Worm (Caenorhabditis elegans) whole organism, young adult: ENCODE results near the gene coq-8.

ENCODE experiments used
- B0035.1 ChIP-seq: sonication (generic microtip); optimal IDR thresholded peaks from 2 replicates; lab custom pipeline; 2016; ENCODE audit warnings: missing genetic modification characterization, mild to moderate bottlenecking, missing compliant biosample characterization, missing genotype, missing genetic modification reagents
- C17E4.6 ChIP-seq: fragments of 200-800 bp; sonication (Bioruptor generic); IDR thresholded peaks from 2 replicates; pipeline ENCODE4 v1.3.6; 2022; ENCODE audit warnings: missing genetic modification reagents, missing genetic modification characterization, missing compliant biosample characterization
- F23B12.7 ChIP-seq: sonication (generic microtip); optimal IDR thresholded peaks from 2 replicates; lab custom pipeline; 2017; ENCODE audit warnings: missing genetic modification characterization, mild to moderate bottlenecking, missing compliant biosample characterization, antibody characterized with exemption, moderate library complexity; ENCODE audit not compliant: insufficient read depth
- F39B2.1 ChIP-seq: fragments of 200-800 bp; sonication (Bioruptor generic); IDR thresholded peaks from 2 replicates; pipeline ENCODE4 v1.3.6; 2022; ENCODE audit warnings: missing genetic modification reagents, missing genetic modification characterization, missing compliant biosample characterization
- T07F8.4 ChIP-seq: sonication (generic microtip); optimal IDR thresholded peaks from 2 replicates; lab custom pipeline; 2016; ENCODE audit warnings: mild to moderate bottlenecking, missing genetic modification characterization, moderate library complexity, missing compliant biosample characterization
- ZK185.1 ChIP-seq: sonication (generic microtip); optimal IDR thresholded peaks from 2 replicates; lab custom pipeline; 2016; ENCODE audit warnings: mild to moderate bottlenecking, missing genetic modification characterization, missing compliant biosample characterization; ENCODE audit not compliant: poor library complexity, severe bottlenecking
- ama-1 ChIP-seq, 3 experiments: fragments of 150-350 bp in 1 of 3; sonication (generic microtip) in 2 of 3; optimal IDR thresholded peaks; 2 replicates each; lab custom pipeline; 2014 to 2018; ENCODE audit warnings: missing biosample characterization in 2 of 3, missing genetic modification characterization in 2 of 3, missing genetic modification reagents in 2 of 3
- attf-3 ChIP-seq: fragments of 200-800 bp; sonication (Bioruptor generic); conservative IDR thresholded peaks from 2 replicates; pipeline ENCODE4 v1.3.6; 2022; ENCODE audit warnings: missing genetic modification reagents, missing genetic modification characterization, missing compliant biosample characterization
- attf-5 ChIP-seq: fragments of 200-800 bp; sonication (Bioruptor generic); optimal IDR thresholded peaks from 2 replicates; lab custom pipeline; 2018; ENCODE audit warnings: mild to moderate bottlenecking, missing genetic modification characterization, missing compliant biosample characterization
- bed-1 ChIP-seq: fragments of 200-800 bp; sonication (Bioruptor generic); IDR thresholded peaks from 2 replicates; pipeline ENCODE4 v1.3.6; 2022; ENCODE audit warnings: missing genetic modification reagents, missing genetic modification characterization, missing compliant biosample characterization
- cebp-1 ChIP-seq, 2 experiments: fragments of 200-800 bp in 1 of 2; sonication (Bioruptor generic) in 1 of 2; sonication (generic microtip) in 1 of 2; IDR thresholded peaks in 1 of 2; optimal IDR thresholded peaks in 1 of 2; 2 replicates each; pipeline versions ENCODE4 v1.3.6 to Lab custom; 2017 to 2022; ENCODE audit warnings: missing compliant biosample characterization in 2 of 2, missing genetic modification characterization in 2 of 2, mild to moderate bottlenecking in 1 of 2, missing genetic modification reagents in 1 of 2, moderate library complexity in 1 of 2
- ceh-27 ChIP-seq: fragments of 200-800 bp; sonication (Bioruptor generic); optimal IDR thresholded peaks from 2 replicates; lab custom pipeline; 2018; ENCODE audit warnings: mild to moderate bottlenecking, missing genetic modification characterization, moderate library complexity, missing compliant biosample characterization
- dpff-1 ChIP-seq: sonication (generic microtip); optimal IDR thresholded peaks from 2 replicates; lab custom pipeline; 2017; ENCODE audit warnings: mild to moderate bottlenecking, missing genetic modification characterization, missing compliant biosample characterization
- dpl-1 ChIP-seq: fragments of 150-350 bp; optimal IDR thresholded peaks from 2 replicates; lab custom pipeline; 2014; ENCODE audit warnings: missing biosample characterization, missing genetic modification reagents, missing genetic modification characterization
- egrh-3 ChIP-seq: fragments of 200-800 bp; sonication (Bioruptor generic); IDR thresholded peaks from 2 replicates; pipeline ENCODE4 v1.3.6; 2022; ENCODE audit warnings: missing genetic modification reagents, missing genetic modification characterization, missing compliant biosample characterization
- ets-4 ChIP-seq: fragments of 200-800 bp; sonication (Bioruptor generic); optimal IDR thresholded peaks from 2 replicates; lab custom pipeline; 2018; ENCODE audit warnings: mild to moderate bottlenecking, missing genetic modification characterization, missing compliant biosample characterization
- hlh-12 ChIP-seq: sonication (generic microtip); optimal IDR thresholded peaks from 2 replicates; lab custom pipeline; 2016; ENCODE audit warnings: missing genetic modification characterization, missing compliant biosample characterization
- let-607 ChIP-seq, 2 experiments: fragments of 200-800 bp in 1 of 2; sonication (Bioruptor generic) in 1 of 2; sonication (generic microtip) in 1 of 2; optimal IDR thresholded peaks; 2 replicates each; lab custom pipeline; 2016 to 2018; ENCODE audit warnings: mild to moderate bottlenecking in 2 of 2, missing compliant biosample characterization in 2 of 2, missing genetic modification characterization in 2 of 2, moderate library complexity in 2 of 2, missing genotype in 1 of 2
- mes-4 ChIP-seq: sonication (generic microtip); optimal IDR thresholded peaks from 2 replicates; lab custom pipeline; 2016; ENCODE audit warnings: missing genotype, missing genetic modification characterization, missing compliant biosample characterization
- mxl-1 ChIP-seq: sonication (generic microtip); optimal IDR thresholded peaks from 2 replicates; lab custom pipeline; 2016; ENCODE audit warnings: missing genetic modification characterization, missing compliant biosample characterization
- nfya-1 ChIP-seq: sonication (generic microtip); optimal IDR thresholded peaks from 2 replicates; lab custom pipeline; 2017; ENCODE audit warnings: antibody characterized with exemption, missing compliant biosample characterization, missing genetic modification characterization, borderline replicate concordance; ENCODE audit not compliant: insufficient read depth
- nhr-120 ChIP-seq: fragments of 200-800 bp; sonication (Bioruptor generic); IDR thresholded peaks from 2 replicates; pipeline ENCODE4 v1.3.6; 2022; ENCODE audit warnings: missing genetic modification characterization, missing compliant biosample characterization
- nhr-179 ChIP-seq: sonication (generic microtip); optimal IDR thresholded peaks from 2 replicates; lab custom pipeline; 2016; ENCODE audit warnings: mild to moderate bottlenecking, missing genetic modification characterization, missing compliant biosample characterization
- nhr-80 ChIP-seq: sonication (generic microtip); optimal IDR thresholded peaks from 2 replicates; lab custom pipeline; 2016; ENCODE audit warnings: missing genetic modification characterization, missing compliant biosample characterization
- pbrm-1 ChIP-seq: fragments of 200-800 bp; sonication (Bioruptor generic); IDR thresholded peaks from 2 replicates; pipeline ENCODE4 v1.3.6; 2022; ENCODE audit warnings: missing genetic modification reagents, missing genetic modification characterization, missing compliant biosample characterization
- pha-4 ChIP-seq: fragments of 150-350 bp; sonication (generic microtip); optimal IDR thresholded peaks from 2 replicates; lab custom pipeline; 2014; ENCODE audit warnings: missing biosample characterization, missing genetic modification reagents, missing genetic modification characterization
- repo-1 ChIP-seq: sonication (generic microtip); optimal IDR thresholded peaks from 2 replicates; lab custom pipeline; 2017; ENCODE audit warnings: mild to moderate bottlenecking, missing genetic modification characterization, missing compliant biosample characterization
- snpc-1.3 ChIP-seq: sonication (generic microtip); optimal IDR thresholded peaks from 2 replicates; lab custom pipeline; 2017; ENCODE audit warnings: missing genetic modification characterization, mild to moderate bottlenecking, missing compliant biosample characterization, antibody characterized with exemption, moderate library complexity, missing genotype, missing genetic modification reagents; ENCODE audit not compliant: insufficient read depth
- somi-1 ChIP-seq: fragments of 200-800 bp; sonication (Bioruptor generic); optimal IDR thresholded peaks from 2 replicates; lab custom pipeline; 2018; ENCODE audit warnings: mild to moderate bottlenecking, missing genetic modification characterization, missing compliant biosample characterization
- sptf-2 ChIP-seq: fragments of 200-800 bp; sonication (Bioruptor generic); optimal IDR thresholded peaks from 2 replicates; lab custom pipeline; 2018; ENCODE audit warnings: mild to moderate bottlenecking, missing genetic modification characterization, missing compliant biosample characterization
- zim-3 ChIP-seq: sonication (generic microtip); optimal IDR thresholded peaks from 2 replicates; lab custom pipeline; 2017; ENCODE audit warnings: mild to moderate bottlenecking, missing genetic modification characterization, moderate library complexity, missing compliant biosample characterization
- ztf-3 ChIP-seq: fragments of 200-800 bp; sonication (Bioruptor generic); optimal IDR thresholded peaks from 2 replicates; lab custom pipeline; 2018; ENCODE audit warnings: mild to moderate bottlenecking, missing genetic modification characterization, missing compliant biosample characterization

coq-8 gene

DNA sequence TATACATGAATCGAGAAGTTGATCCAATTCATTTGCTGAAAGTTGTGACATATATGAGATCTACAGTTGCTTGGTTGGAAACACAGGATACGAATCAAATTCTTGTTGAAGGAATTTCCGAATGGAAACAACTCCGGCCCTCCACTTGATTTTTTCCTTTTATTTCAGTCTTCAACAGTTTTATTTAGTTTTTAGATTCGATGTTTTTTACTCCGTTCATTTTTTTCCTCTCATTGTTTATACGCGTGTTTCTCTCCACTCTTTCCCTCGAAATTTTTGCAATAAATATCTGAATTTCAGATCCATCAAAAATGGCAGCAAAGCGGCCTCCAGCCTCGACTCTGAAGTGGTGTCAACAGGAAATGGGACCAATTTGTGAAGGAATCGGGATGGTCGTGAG is at the start of gene coq-8:
Gene coq-8 (plus strand): TSS at position 301 of the 400 bp plus-strand sequence.
- TF ChIP-seq pha-4 (tag; lab: Kevin White, UChicago), result no peak
- TF ChIP-seq bed-1 (GFP tag; lab: Robert Waterston, UW), result no peak
- no peak for TF ChIP-seq repo-1 (tag; lab: Kevin White, UChicago)
- no peak for TF ChIP-seq ama-1 (optimal IDR thresholded peaks at IDR 0.05; lab: Kevin White, UChicago)
- no peak for TF ChIP-seq ama-1 (GFP tag; optimal IDR thresholded peaks at IDR 0.05; lab: Kevin White, UChicago)
- no peak for TF ChIP-seq ztf-3 (GFP tag; lab: Kevin White, UChicago)
- TF ChIP-seq F39B2.1 (GFP tag; lab: Robert Waterston, UW), result no peak
- TF ChIP-seq cebp-1 (GFP tag; IDR thresholded peaks at IDR 0.05; lab: Robert Waterston, UW), result no peak
- no peak for TF ChIP-seq cebp-1 (tag; optimal IDR thresholded peaks at IDR 0.05; lab: Kevin White, UChicago)
- TF ChIP-seq pbrm-1 (GFP tag; lab: Robert Waterston, UW), result no peak
- no peak for TF ChIP-seq B0035.1 (tag; lab: Kevin White, UChicago)
- TF ChIP-seq, all 124 proteins: peak for 0

DNA sequence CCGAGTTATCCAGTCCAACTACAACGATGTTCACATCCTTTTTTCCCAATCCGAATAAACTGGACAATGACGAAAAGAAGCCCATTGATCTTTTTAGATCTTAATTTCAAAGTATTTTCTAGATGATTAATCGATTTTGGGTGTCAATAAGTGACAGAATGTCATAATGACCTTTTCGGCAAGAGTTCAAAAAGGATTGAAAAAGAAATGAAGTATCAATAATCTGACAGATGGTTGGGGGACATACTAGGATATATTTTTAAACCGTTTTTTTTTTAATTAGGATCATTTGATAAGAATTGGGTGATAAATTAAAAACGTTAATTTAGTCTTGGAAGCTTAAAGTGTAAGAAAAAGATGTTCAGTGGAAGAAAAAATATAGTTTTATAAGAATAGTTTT is 48.5 kb upstream of the coq-8 start, which contains the start of gene arl-6:
Gene arl-6 (minus strand): TSS at position 101 of the 400 bp plus-strand sequence.
- TF ChIP-seq let-607 (tag; optimal IDR thresholded peaks at IDR 0.05; lab: Kevin White, UChicago), result no peak

DNA sequence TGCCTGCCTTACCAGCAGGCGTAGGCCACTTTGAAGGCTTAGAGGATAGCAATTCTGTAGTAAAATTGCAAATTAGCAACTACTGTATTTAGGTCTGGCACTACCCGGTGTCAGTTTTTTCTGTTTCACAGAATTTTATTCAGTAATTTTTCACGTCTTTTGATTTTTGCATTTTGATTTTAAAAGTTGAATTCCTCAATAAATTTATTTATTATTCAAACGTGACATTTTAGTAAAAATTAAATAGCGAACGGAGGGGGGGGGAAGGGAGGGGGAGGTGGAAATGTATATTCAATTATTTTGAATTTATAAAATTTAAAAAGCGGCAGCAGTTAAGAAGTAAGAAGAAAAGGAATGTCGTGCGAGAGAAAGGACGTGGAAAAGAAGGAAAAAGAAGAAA is 46.0 kb upstream of the coq-8 start, which contains the start of gene F26A1.4:
Gene F26A1.4 (plus strand): TSS at position 301 of the 400 bp plus-strand sequence.
- TF ChIP-seq C17E4.6 (GFP tag; lab: Robert Waterston, UW) (no peak), hlh-12 (no peak), F23B12.7 (tag; lab: Kevin White, UChicago) (no peak), dpff-1 (tag; lab: Kevin White, UChicago) (no peak), mxl-1 (no peak), T07F8.4 (tag; lab: Kevin White, UChicago) (no peak), ceh-27 (GFP tag; lab: Kevin White, UChicago) (no peak), ZK185.1 (tag; lab: Kevin White, UChicago) (no peak), ets-4 (no peak), attf-3 (GFP tag; lab: Robert Waterston, UW) (no peak), somi-1 (GFP tag; lab: Kevin White, UChicago) (no peak), nhr-80 (tag; lab: Kevin White, UChicago) (no peak), nhr-120 (GFP tag; lab: Robert Waterston, UW) (no peak), egrh-3 (GFP tag; lab: Robert Waterston, UW) (no peak), mes-4 (tag; lab: Kevin White, UChicago) (no peak), nfya-1 (no peak), dpl-1 (GFP tag; lab: Kevin White, UChicago) (no peak)

DNA sequence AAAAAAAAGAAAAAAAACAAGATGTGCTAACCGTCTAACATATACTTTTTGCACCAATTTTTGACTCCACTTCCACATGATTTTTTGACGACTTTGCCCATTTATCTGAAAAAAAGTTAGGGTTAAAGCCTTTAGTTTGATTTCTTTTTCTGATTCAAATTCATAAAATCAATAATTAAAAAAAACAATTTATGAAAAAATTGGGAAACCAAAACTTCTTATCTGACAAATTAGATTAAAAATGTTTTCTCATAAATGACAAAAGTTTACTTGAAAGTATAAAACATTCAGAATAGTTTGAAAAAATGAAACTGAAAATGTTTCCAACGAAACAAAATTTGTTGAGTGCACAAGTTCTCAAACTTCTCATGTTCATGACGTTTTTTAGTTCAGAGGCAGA is 43.4 kb upstream of the coq-8 start, which contains the start of gene F26A1.7:
Gene F26A1.7 (minus strand): TSS at position 101 of the 400 bp plus-strand sequence.
- TF ChIP-seq nfya-1 (no peak), snpc-1.3 (tag; lab: Kevin White, UChicago) (no peak), sptf-2 (no peak), attf-5 (no peak), nhr-179 (no peak)

DNA sequence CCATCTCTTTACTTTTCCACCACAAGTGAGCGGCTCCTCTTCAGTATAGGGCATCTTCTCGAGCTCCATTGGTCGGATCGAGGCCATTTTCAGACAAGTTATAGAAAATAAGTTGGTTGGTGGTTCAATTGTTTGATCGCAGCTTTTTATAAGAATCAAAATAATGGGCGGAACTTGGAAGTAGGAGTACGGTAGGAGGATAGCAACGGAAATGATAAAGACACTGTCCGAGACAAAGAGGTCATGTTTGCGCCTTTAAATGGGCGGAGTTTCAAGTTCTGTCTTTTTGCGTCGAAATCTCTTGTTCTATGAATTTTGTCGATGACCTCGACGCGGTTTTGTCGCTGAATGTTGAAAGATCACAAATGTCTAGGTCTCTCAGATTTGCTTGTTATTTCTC is 41.1 kb upstream of the coq-8 start, which contains the start of gene F26A1.8:
Gene F26A1.8 (minus strand): TSS at position 101 of the 400 bp plus-strand sequence.
- TF ChIP-seq zim-3 (tag; lab: Kevin White, UChicago), result no peak
